Fruit fly (Drosophila melanogaster) S2 (cell line): ENCODE measurements around the gene sog.

Source experiments
- CG8478 ChIP-seq: fragments of >200 bp; optimal IDR thresholded peaks from 2 replicates; lab custom pipeline; 2018
- CTCF ChIP-seq, 2 experiments: fragments of >200 bp; optimal IDR thresholded peaks; 2 replicates each; lab custom pipeline; 2018

Gene sog

DNA sequence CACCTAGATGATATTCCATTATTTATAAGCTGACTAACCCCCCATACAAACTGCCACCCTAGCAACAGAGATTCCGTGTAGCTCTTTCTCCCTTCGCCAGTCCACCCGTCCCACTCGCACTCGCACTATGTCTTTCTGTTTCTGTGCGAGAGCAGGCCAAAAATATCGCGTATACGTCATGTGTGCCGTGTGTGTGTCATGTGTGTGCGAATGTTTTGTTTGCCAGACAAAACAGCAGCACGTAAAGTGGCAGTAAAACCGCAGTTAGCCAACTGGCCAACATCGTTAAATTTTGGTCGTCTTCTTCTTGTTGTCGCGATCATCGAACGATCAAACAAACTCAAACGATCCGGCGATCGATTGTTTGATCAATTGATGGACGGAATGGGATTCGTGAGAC is 1.8 kb downstream of the sog start:
- no peak for TF ChIP-seq CTCF (optimal IDR thresholded peaks at IDR 0.05; lab: Kevin White, UChicago)
- TF ChIP-seq CG8478 (lab: Kevin White, UChicago) = no peak

DNA sequence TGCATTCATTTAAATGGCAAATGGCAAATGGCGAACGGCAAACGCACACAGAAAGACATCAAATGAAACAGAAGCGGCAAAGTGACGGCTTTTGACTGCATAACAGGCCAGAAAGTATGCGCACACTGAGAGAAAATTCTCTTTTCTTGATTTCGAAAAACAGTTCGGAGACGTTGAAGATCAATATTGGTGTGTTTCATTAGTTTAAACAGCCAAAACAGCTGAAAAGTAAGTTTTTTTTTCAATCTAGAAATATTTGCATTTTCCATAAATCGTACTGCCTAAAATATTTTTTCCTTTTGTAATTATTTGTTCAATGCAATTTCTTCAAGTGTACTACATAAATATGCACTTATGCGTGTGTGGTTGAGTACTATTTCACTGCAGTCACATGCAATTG is 2.4 kb downstream of the sog start:
- no peak for TF ChIP-seq CG8478 (lab: Kevin White, UChicago)

- TF ChIP-seq CTCF (optimal IDR thresholded peaks at IDR 0.05; lab: Kevin White, UChicago) (no peak), CG8478 (lab: Kevin White, UChicago) (no peak)
These were observed 3.3 kb downstream of the sog start for dm6 chrX:15629962-15630361.

DNA sequence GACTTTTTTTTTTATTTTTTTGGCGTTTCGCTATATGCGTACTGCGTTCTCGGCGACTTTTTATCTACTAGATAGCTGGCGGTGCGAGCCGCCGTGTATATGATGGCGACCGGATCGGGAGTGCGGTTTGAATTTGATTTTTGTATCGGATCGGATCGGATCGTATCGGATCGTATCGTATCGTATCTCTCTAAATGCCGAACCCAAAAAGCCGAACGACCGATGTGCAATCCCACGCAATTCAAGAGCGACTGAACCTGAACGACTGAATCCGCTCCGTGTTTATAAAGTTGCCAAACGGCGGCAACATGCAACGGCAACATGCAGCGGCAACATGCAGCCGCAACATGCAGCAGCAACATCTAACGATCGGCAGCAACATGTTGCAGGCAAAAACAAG is 7.0 kb downstream of the sog start:
- no peak for TF ChIP-seq CTCF (optimal IDR thresholded peaks at IDR 0.05; lab: Kevin White, UChicago)
- no peak for TF ChIP-seq CG8478 (lab: Kevin White, UChicago)

dm6 chrX:15623809-15624208 is 9.4 kb downstream of the sog start:
- TF ChIP-seq CG8478 (lab: Kevin White, UChicago) (no peak), CTCF (optimal IDR thresholded peaks at IDR 0.05; lab: Kevin White, UChicago) (no peak)

DNA sequence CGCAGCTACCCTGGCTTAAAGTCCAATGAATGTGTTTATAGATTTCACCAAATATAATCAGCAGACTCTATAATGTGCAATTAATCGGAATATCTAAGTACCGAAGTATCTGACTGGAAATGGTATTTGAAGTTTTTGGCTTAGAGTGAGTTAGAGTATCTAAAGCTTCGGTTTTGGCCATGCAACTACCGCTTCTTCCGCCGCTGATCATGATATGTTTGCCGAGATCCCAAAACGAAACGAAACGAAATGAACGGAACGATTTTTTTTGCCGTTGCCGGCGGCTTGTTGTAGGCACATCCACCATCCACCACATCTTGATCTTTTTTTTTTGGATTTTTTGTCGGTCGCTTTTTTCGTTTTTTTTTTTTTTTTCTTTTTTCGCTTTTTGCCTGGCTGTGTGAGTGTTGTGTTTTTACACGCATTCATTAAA is 10.2 kb downstream of the sog start:
- TF ChIP-seq CTCF (optimal IDR thresholded peaks at IDR 0.05; lab: Kevin White, UChicago) = no peak
- no peak for TF ChIP-seq CG8478 (lab: Kevin White, UChicago)

dm6 chrX:15620439-15621227 is 12.6 kb downstream of the sog start:
- TF ChIP-seq CG8478 (lab: Kevin White, UChicago) (no peak), CTCF (optimal IDR thresholded peaks at IDR 0.05; lab: Kevin White, UChicago) (no peak)

DNA sequence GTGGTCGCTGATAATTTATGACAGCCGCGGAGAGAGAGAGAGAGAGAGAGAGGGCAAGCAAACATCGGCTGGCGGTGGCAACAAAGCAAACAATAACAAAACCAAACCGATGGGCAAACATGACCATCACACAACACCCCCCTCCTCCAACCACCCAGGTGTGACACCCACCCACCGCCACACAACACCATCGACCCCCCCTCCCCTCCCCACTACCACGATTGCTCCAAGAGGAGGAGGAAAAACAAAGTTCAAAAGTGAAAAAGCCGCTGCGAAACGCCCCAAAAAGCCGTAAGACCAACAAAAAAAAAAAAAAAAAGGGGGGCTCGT is 13.6 kb downstream of the sog start:
- no peak for TF ChIP-seq CG8478 (lab: Kevin White, UChicago)
- TF ChIP-seq CTCF (optimal IDR thresholded peaks at IDR 0.05; lab: Kevin White, UChicago) = no peak

dm6 chrX:15618953-15619630 is 14.1 kb downstream of the sog start:
- no peak for TF ChIP-seq CG8478 (lab: Kevin White, UChicago)
- no peak for TF ChIP-seq CTCF (optimal IDR thresholded peaks at IDR 0.05; lab: Kevin White, UChicago)

- TF ChIP-seq CTCF (optimal IDR thresholded peaks at IDR 0.05; lab: Kevin White, UChicago) (no peak), CG8478 (lab: Kevin White, UChicago) (no peak)
These were observed 15.3 kb downstream of the sog start for dm6 chrX:15617916-15618315.

DNA sequence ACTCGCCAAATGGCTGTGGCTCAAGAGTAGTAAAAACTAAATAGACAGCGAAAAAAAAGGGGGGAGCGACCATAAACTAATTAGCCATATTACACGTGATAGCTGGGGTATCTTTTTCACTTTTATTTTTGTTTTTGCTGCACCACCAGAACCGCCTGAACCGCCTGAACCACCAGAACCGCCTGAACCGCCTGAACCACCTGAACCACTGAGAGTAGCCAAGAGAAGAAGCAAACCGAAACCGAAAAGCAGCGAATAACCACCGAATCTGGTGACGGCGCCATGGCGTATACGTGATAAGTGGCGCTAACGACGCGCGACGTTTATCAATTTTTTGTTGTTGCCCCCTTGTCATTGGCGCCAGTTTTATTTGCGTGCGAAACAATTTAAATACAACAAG is 16.7 kb downstream of the sog start:
- TF ChIP-seq CTCF (optimal IDR thresholded peaks at IDR 0.05; lab: Kevin White, UChicago) (no peak), CG8478 (lab: Kevin White, UChicago) (no peak)

dm6 chrX:15616018-15616417 is 17.2 kb downstream of the sog start:
- no peak for TF ChIP-seq CTCF (optimal IDR thresholded peaks at IDR 0.05; lab: Kevin White, UChicago)
- TF ChIP-seq CG8478 (lab: Kevin White, UChicago) = no peak

dm6 chrX:15615426-15615825 is 17.8 kb downstream of the sog start:
- TF ChIP-seq CTCF (optimal IDR thresholded peaks at IDR 0.05; lab: Kevin White, UChicago) (no peak), CG8478 (lab: Kevin White, UChicago) (no peak)

dm6 chrX:15611795-15612194 is 21.4 kb downstream of the sog start:
- TF ChIP-seq CTCF (optimal IDR thresholded peaks at IDR 0.05; lab: Kevin White, UChicago) (no peak), CG8478 (lab: Kevin White, UChicago) (no peak)

- TF ChIP-seq CTCF (optimal IDR thresholded peaks at IDR 0.05; lab: Kevin White, UChicago) (no peak), CG8478 (lab: Kevin White, UChicago) (no peak)
These were observed 22.3 kb downstream of the sog start for dm6 chrX:15610957-15611356.

dm6 chrX:15610173-15610572 is 23.1 kb downstream of the sog start:
- TF ChIP-seq CG8478 (lab: Kevin White, UChicago) (no peak), CTCF (optimal IDR thresholded peaks at IDR 0.05; lab: Kevin White, UChicago) (no peak)
